Fruit fly (Drosophila melanogaster): ENCODE measurements around the gene Pde9.

DNA sequence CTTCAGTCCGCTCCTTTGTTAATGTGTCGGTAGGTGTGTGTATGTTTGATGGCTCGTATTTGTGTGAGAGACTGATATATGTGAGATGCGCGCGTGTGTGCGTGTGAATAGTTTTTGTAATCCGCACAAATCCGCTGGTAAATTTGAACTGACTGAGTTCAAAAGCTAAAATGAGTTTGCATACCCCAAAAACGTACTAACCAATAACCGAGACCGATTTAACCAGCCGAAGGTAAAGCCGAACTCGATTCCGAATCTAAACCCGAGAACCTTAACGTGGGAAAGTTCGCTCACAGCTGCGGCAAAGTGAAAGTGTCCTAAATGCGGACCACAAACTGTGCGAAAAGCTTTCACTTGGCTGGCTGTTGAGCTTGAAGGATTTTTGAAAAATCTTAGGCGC is 28.5 kb downstream of the Pde9 start:
- TF ChIP-seq usp (GFP tag; optimal IDR thresholded peaks at IDR 0.05), result no peak
- no peak for TF ChIP-seq Dll (optimal IDR thresholded peaks at IDR 0.05)
- no peak for TF ChIP-seq EcR (GFP tag; optimal IDR thresholded peaks at IDR 0.05)
- TF ChIP-seq psq (optimal IDR thresholded peaks at IDR 0.05), result no peak
